Worm (Caenorhabditis elegans) whole organism, L1 larva: ENCODE data around the gene nhr-46.

Experiments used
- C16A3.4 ChIP-seq: fragments of 150-350 bp; optimal IDR thresholded peaks from 2 replicates; lab custom pipeline; 2014; ENCODE audit warnings: missing biosample characterization, missing genetic modification characterization
- C34B4.2 ChIP-seq: sonication (generic microtip); optimal IDR thresholded peaks from 2 replicates; lab custom pipeline; 2017; ENCODE audit warnings: mild to moderate bottlenecking, missing genetic modification characterization, missing compliant biosample characterization
- F16B12.6 ChIP-seq: fragments of 150-350 bp; optimal IDR thresholded peaks from 2 replicates; lab custom pipeline; 2014; ENCODE audit warnings: missing biosample characterization, missing genetic modification characterization
- aha-1 ChIP-seq: fragments of 150-350 bp; optimal IDR thresholded peaks from 2 replicates; lab custom pipeline; 2014; ENCODE audit warnings: missing biosample characterization, missing genetic modification characterization
- alr-1 ChIP-seq: fragments of 200-800 bp; sonication (Bioruptor generic); optimal IDR thresholded peaks from 2 replicates; lab custom pipeline; 2018; ENCODE audit warnings: borderline replicate concordance, mild to moderate bottlenecking, missing genetic modification characterization, missing compliant biosample characterization
- aly-2 ChIP-seq: fragments of 150-350 bp; optimal IDR thresholded peaks from 2 replicates; lab custom pipeline; 2014; ENCODE audit warnings: missing biosample characterization, missing genetic modification characterization
- ceh-63 ChIP-seq: fragments of 200-800 bp; sonication (Bioruptor generic); optimal IDR thresholded peaks from 2 replicates; lab custom pipeline; 2018; ENCODE audit warnings: mild to moderate bottlenecking, missing genetic modification characterization, missing compliant biosample characterization
- ceh-8 ChIP-seq: fragments of 200-800 bp; sonication (Bioruptor generic); optimal IDR thresholded peaks from 2 replicates; lab custom pipeline; 2018; ENCODE audit warnings: mild to moderate bottlenecking, missing genetic modification characterization, moderate library complexity, missing compliant biosample characterization
- ceh-90 ChIP-seq: sonication (generic microtip); optimal IDR thresholded peaks from 2 replicates; lab custom pipeline; 2016; ENCODE audit warnings: missing genetic modification characterization, missing compliant biosample characterization
- dpl-1 ChIP-seq, 3 experiments: fragments of 150-350 bp in 2 of 3; sonication (generic microtip) in 1 of 3; optimal IDR thresholded peaks; 2 replicates each; lab custom pipeline; 2014 to 2017; ENCODE audit warnings: missing biosample characterization in 3 of 3, missing genetic modification characterization in 3 of 3, missing genetic modification reagents in 3 of 3
- dsc-1 ChIP-seq: sonication (generic microtip); optimal IDR thresholded peaks from 2 replicates; lab custom pipeline; 2016; ENCODE audit warnings: mild to moderate bottlenecking, missing genetic modification characterization, missing compliant biosample characterization
- efl-1 ChIP-seq, 4 experiments: fragments of 150-350 bp; optimal IDR thresholded peaks in 3 of 4; peaks in 1 of 4; 1 replicate in 1 of 4; 2 replicates in 3 of 4; lab custom pipeline; 2014; ENCODE audit warnings: missing biosample characterization in 2 of 4, missing genetic modification characterization in 2 of 4, missing genetic modification reagents in 2 of 4
- elt-2 ChIP-seq: sonication (generic microtip); optimal IDR thresholded peaks from 2 replicates; lab custom pipeline; 2016; ENCODE audit warnings: missing genetic modification characterization, mild to moderate bottlenecking, inconsistent platforms, missing compliant biosample characterization, missing genetic modification reagents
- ets-5 ChIP-seq: fragments of 200-800 bp; sonication (Bioruptor generic); IDR thresholded peaks from 2 replicates; pipeline ENCODE4 v1.3.6; 2022; ENCODE audit warnings: missing genetic modification characterization, missing compliant biosample characterization
- fkh-10 ChIP-seq: sonication (generic microtip); optimal IDR thresholded peaks from 2 replicates; lab custom pipeline; 2017; ENCODE audit warnings: missing biosample characterization, missing genetic modification reagents, missing genetic modification characterization
- fkh-8 ChIP-seq: sonication (generic microtip); optimal IDR thresholded peaks from 2 replicates; lab custom pipeline; 2016; ENCODE audit warnings: mild to moderate bottlenecking, missing genetic modification characterization, missing compliant biosample characterization
- grh-1 ChIP-seq: fragments of 200-800 bp; sonication (Bioruptor generic); IDR thresholded peaks from 2 replicates; pipeline ENCODE4 v1.3.6; 2022; ENCODE audit warnings: missing genetic modification reagents, missing genetic modification characterization, missing compliant biosample characterization
- hlh-4 ChIP-seq: sonication (generic microtip); optimal IDR thresholded peaks from 2 replicates; lab custom pipeline; 2016; ENCODE audit warnings: mild to moderate bottlenecking, missing genetic modification characterization, missing compliant biosample characterization
- hpl-2 ChIP-seq: fragments of 150-350 bp; optimal IDR thresholded peaks from 2 replicates; lab custom pipeline; 2014; ENCODE audit warnings: missing biosample characterization, missing genetic modification reagents, missing genetic modification characterization
- lin-13 ChIP-seq: fragments of 150-350 bp; optimal IDR thresholded peaks from 2 replicates; lab custom pipeline; 2014; ENCODE audit warnings: missing biosample characterization, missing genetic modification reagents, missing genetic modification characterization
- lin-14 ChIP-seq: fragments of 200-800 bp; sonication (Bioruptor generic); optimal IDR thresholded peaks from 2 replicates; lab custom pipeline; 2018; ENCODE audit warnings: mild to moderate bottlenecking, missing genetic modification characterization, moderate library complexity, missing compliant biosample characterization
- lir-3 ChIP-seq: sonication (generic microtip); optimal IDR thresholded peaks from 2 replicates; lab custom pipeline; 2016; ENCODE audit warnings: mild to moderate bottlenecking, missing genetic modification characterization, moderate library complexity, missing compliant biosample characterization; ENCODE audit not compliant: poor library complexity
- lsy-2 ChIP-seq, 2 experiments: fragments of 150-350 bp; optimal IDR thresholded peaks; 2 replicates each; lab custom pipeline; 2014; ENCODE audit warnings: missing biosample characterization in 2 of 2, missing genetic modification characterization in 2 of 2
- mab-9 ChIP-seq: fragments of 200-800 bp; sonication (Bioruptor generic); IDR thresholded peaks from 2 replicates; pipeline ENCODE4 v1.3.6; 2022; ENCODE audit warnings: missing genetic modification reagents, missing genetic modification characterization, missing compliant biosample characterization
- mdl-1 ChIP-seq, 2 experiments: fragments of 150-350 bp; optimal IDR thresholded peaks; 2 replicates each; lab custom pipeline; 2014 to 2017; ENCODE audit warnings: missing biosample characterization in 2 of 2, missing genetic modification characterization in 2 of 2, inconsistent platforms in 1 of 2
- nhr-11 ChIP-seq: fragments of 150-350 bp; optimal IDR thresholded peaks from 2 replicates; lab custom pipeline; 2014; ENCODE audit warnings: missing biosample characterization, missing genetic modification characterization
- nhr-12 ChIP-seq: sonication (generic microtip); optimal IDR thresholded peaks from 2 replicates; lab custom pipeline; 2017; ENCODE audit warnings: missing biosample characterization, missing genetic modification characterization
- nhr-19 ChIP-seq: fragments of 200-800 bp; sonication (Bioruptor generic); conservative IDR thresholded peaks from 2 replicates; pipeline ENCODE4 v1.3.6; 2022; ENCODE audit warnings: missing genetic modification characterization, missing compliant biosample characterization
- nhr-28 ChIP-seq: fragments of 150-350 bp; optimal IDR thresholded peaks from 2 replicates; lab custom pipeline; 2014; ENCODE audit warnings: missing biosample characterization, missing genetic modification characterization
- nhr-47 ChIP-seq: sonication (generic microtip); optimal IDR thresholded peaks from 2 replicates; lab custom pipeline; 2016; ENCODE audit warnings: mild to moderate bottlenecking, missing genetic modification characterization, moderate library complexity, missing compliant biosample characterization
- nhr-71 ChIP-seq: sonication (generic microtip); optimal IDR thresholded peaks from 2 replicates; lab custom pipeline; 2016; ENCODE audit warnings: mild to moderate bottlenecking, missing genetic modification characterization, moderate library complexity, missing compliant biosample characterization
- nhr-76 ChIP-seq: sonication (generic microtip); optimal IDR thresholded peaks from 2 replicates; lab custom pipeline; 2017; ENCODE audit warnings: missing biosample characterization, missing genetic modification characterization
- nhr-85 ChIP-seq: sonication (generic microtip); peaks from one replicate; lab custom pipeline; 2016; ENCODE audit warnings: missing genetic modification characterization, inconsistent platforms, missing compliant biosample characterization
- nhr-90 ChIP-seq: sonication (generic microtip); optimal IDR thresholded peaks from 2 replicates; lab custom pipeline; 2016; ENCODE audit warnings: mild to moderate bottlenecking, missing genetic modification characterization, missing compliant biosample characterization; ENCODE audit not compliant: poor library complexity
- pax-3 ChIP-seq: fragments of 200-800 bp; sonication (Bioruptor generic); optimal IDR thresholded peaks from 2 replicates; lab custom pipeline; 2018; ENCODE audit warnings: mild to moderate bottlenecking, missing genetic modification characterization, moderate library complexity, missing compliant biosample characterization
- pqm-1 ChIP-seq: sonication (generic microtip); optimal IDR thresholded peaks from 3 replicates; lab custom pipeline; 2017; ENCODE audit warnings: missing biosample characterization, missing genetic modification characterization
- rnt-1 ChIP-seq: sonication (generic microtip); optimal IDR thresholded peaks from 2 replicates; lab custom pipeline; 2016; ENCODE audit warnings: mild to moderate bottlenecking, missing genetic modification characterization, moderate library complexity, missing compliant biosample characterization
- skn-1 ChIP-seq: fragments of 150-350 bp; optimal IDR thresholded peaks from 2 replicates; lab custom pipeline; 2014; ENCODE audit warnings: missing biosample characterization, missing genetic modification characterization
- snu-23 ChIP-seq: sonication (generic microtip); optimal IDR thresholded peaks from 2 replicates; lab custom pipeline; 2016; ENCODE audit warnings: missing genetic modification characterization, missing compliant biosample characterization
- sup-37 ChIP-seq: fragments of 200-800 bp; sonication (Bioruptor generic); optimal IDR thresholded peaks from 2 replicates; lab custom pipeline; 2018; ENCODE audit warnings: mild to moderate bottlenecking, missing genetic modification characterization, missing compliant biosample characterization
- swsn-7 ChIP-seq: sonication (generic microtip); optimal IDR thresholded peaks from 2 replicates; lab custom pipeline; 2016; ENCODE audit warnings: missing genetic modification characterization, missing compliant biosample characterization
- tbx-2 ChIP-seq: sonication (generic microtip); optimal IDR thresholded peaks from 2 replicates; lab custom pipeline; 2016; ENCODE audit warnings: missing genetic modification characterization, missing compliant biosample characterization
- tlp-1 ChIP-seq: fragments of 150-350 bp; optimal IDR thresholded peaks from 2 replicates; lab custom pipeline; 2014; ENCODE audit warnings: missing biosample characterization, missing genetic modification characterization
- unc-30 ChIP-seq: sonication (generic microtip); optimal IDR thresholded peaks from 2 replicates; lab custom pipeline; 2017; ENCODE audit warnings: missing biosample characterization, missing genetic modification characterization
- vab-15 ChIP-seq: sonication (generic microtip); optimal IDR thresholded peaks from 2 replicates; lab custom pipeline; 2017; ENCODE audit warnings: missing genotype, mild to moderate bottlenecking, missing genetic modification characterization, missing compliant biosample characterization
- zag-1 ChIP-seq: fragments of 150-350 bp; optimal IDR thresholded peaks from 2 replicates; lab custom pipeline; 2014; ENCODE audit warnings: missing biosample characterization, missing genetic modification characterization
- ztf-4 ChIP-seq: fragments of 150-350 bp; optimal IDR thresholded peaks from 2 replicates; lab custom pipeline; 2014; ENCODE audit warnings: missing biosample characterization, missing genetic modification characterization

The nhr-46 gene

DNA sequence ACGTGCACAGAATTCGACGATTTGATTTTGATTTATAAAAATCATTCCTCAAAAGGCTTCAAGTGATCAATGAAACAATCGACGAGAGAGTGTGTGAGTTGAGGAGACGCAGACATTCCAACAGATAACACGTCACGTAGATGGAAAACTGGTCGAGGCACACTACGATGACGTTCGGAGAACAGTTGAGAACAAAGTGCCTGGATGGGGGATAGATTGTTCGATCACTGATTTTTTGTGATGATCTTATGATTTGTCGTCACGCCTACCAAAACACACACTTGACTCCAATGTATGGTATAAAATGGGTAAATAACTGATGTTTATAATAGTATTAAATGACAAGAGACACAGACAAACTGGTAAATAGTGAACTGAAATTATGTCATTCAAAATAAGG is 20.7 kb upstream of the nhr-46 start (continued):
- TF ChIP-seq ztf-4 (tag; lab: Kevin White, UChicago) (no peak), ets-5 (GFP tag; lab: Robert Waterston, UW) (no peak), nhr-19 (GFP tag; lab: Robert Waterston, UW) (peak; percentile 69), nhr-76 (tag; lab: Kevin White, UChicago) (no peak), ceh-8 (GFP tag; lab: Kevin White, UChicago) (no peak), aly-2 (tag; lab: Kevin White, UChicago) (no peak), grh-1 (peak; percentile 69)

DNA sequence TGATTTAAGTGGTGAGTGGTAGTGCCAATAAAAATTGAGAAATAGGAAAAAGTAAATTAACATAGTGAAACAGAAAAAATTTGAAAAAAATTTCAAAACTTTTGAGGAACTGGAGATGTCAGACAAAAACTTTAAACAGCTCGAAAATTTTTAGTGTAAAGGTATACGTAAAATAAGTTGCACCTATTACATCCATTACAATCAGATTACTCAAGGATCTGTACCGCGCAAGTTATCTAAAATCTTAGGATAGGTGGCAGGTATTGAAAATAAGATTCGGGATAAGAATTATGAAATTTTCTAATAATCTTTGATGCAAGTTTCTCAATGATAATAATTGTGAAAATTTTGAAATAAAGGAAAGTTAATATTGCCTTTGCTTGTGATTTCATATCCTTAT is 9.1 kb upstream of the nhr-46 start:
- no peak for TF ChIP-seq lsy-2 (tag; optimal IDR thresholded peaks at IDR 0.05; lab: Kevin White, UChicago)
- TF ChIP-seq efl-1 (optimal IDR thresholded peaks at IDR 0.05; lab: Kevin White, UChicago): no peak
- peak in 1 of 2 experiments; percentile 88 for TF ChIP-seq efl-1 (GFP tag; optimal IDR thresholded peaks at IDR 0.05 in 1 of 2; lab: Kevin White, UChicago)
- no peak for TF ChIP-seq aha-1
- TF ChIP-seq, all 84 proteins: peak for 1

ce11 chrIV:5765652-5766051 is 8.0 kb upstream of the nhr-46 start:
- TF ChIP-seq C16A3.4 (tag; lab: Kevin White, UChicago): no peak
- TF ChIP-seq lsy-2 (tag; optimal IDR thresholded peaks at IDR 0.05; lab: Kevin White, UChicago): peak in 1 of 2 experiments; percentile 30
- no peak for TF ChIP-seq sup-37 (GFP tag; lab: Kevin White, UChicago)
- TF ChIP-seq ets-5 (GFP tag; lab: Robert Waterston, UW): no peak
- no peak for TF ChIP-seq vab-15 (tag; lab: Kevin White, UChicago)
- no peak for TF ChIP-seq fkh-8
- TF ChIP-seq hpl-2: no peak
- TF ChIP-seq aly-2 (tag; lab: Kevin White, UChicago): no peak
- TF ChIP-seq hlh-4 (tag; lab: Kevin White, UChicago): no peak
- TF ChIP-seq ceh-90 (tag; lab: Kevin White, UChicago): no peak
- TF ChIP-seq nhr-85 (tag; lab: Kevin White, UChicago): peak; percentile 92
- TF ChIP-seq mab-9 (GFP tag; lab: Robert Waterston, UW): no peak
- TF ChIP-seq ceh-63 (GFP tag; lab: Kevin White, UChicago): no peak
- TF ChIP-seq swsn-7 (tag; lab: Kevin White, UChicago): no peak
- TF ChIP-seq snu-23: peak; percentile 66
- no peak for TF ChIP-seq nhr-11 (tag; lab: Kevin White, UChicago)
- TF ChIP-seq unc-30 (tag; lab: Kevin White, UChicago): no peak
- TF ChIP-seq skn-1 (tag; lab: Kevin White, UChicago): no peak
- TF ChIP-seq rnt-1 (tag; lab: Kevin White, UChicago): no peak
- peak; percentile 71 for TF ChIP-seq nhr-71
- no peak for TF ChIP-seq lir-3
- no peak for TF ChIP-seq fkh-10
- TF ChIP-seq tlp-1 (tag; lab: Kevin White, UChicago): no peak
- no peak for TF ChIP-seq alr-1 (tag; lab: Kevin White, UChicago)
- no peak for TF ChIP-seq nhr-12
- TF ChIP-seq pqm-1 (tag; lab: Kevin White, UChicago): no peak
- TF ChIP-seq nhr-47: peak; percentile 19
- TF ChIP-seq zag-1 (tag; lab: Kevin White, UChicago): no peak
- TF ChIP-seq dpl-1 (GFP tag; optimal IDR thresholded peaks at IDR 0.05; lab: Kevin White, UChicago): peak in 2 of 3 experiments; percentile 20
- no peak for TF ChIP-seq F16B12.6 (tag; lab: Kevin White, UChicago)
- peak; percentile 28 for TF ChIP-seq tbx-2 (tag; lab: Kevin White, UChicago)
- peak; percentile 36 for TF ChIP-seq nhr-19 (GFP tag; lab: Robert Waterston, UW)
- no peak for TF ChIP-seq C34B4.2 (tag; lab: Kevin White, UChicago)
- peak in 1 of 2 experiments; percentile 40 for TF ChIP-seq mdl-1 (tag; optimal IDR thresholded peaks at IDR 0.05; lab: Kevin White, UChicago)
- TF ChIP-seq lin-13: no peak
- no peak for TF ChIP-seq elt-2 (tag; lab: Kevin White, UChicago)
- TF ChIP-seq ceh-8 (GFP tag; lab: Kevin White, UChicago): no peak
- TF ChIP-seq nhr-28 (tag; lab: Kevin White, UChicago): no peak
- TF ChIP-seq efl-1 (optimal IDR thresholded peaks at IDR 0.05; lab: Kevin White, UChicago): peak in 1 of 2 experiments; percentile 9
- TF ChIP-seq efl-1 (GFP tag; optimal IDR thresholded peaks at IDR 0.05 in 1 of 2; lab: Kevin White, UChicago): no peak
- TF ChIP-seq pax-3 (tag; lab: Kevin White, UChicago): no peak
- TF ChIP-seq nhr-90: peak; percentile 31
- TF ChIP-seq aha-1: no peak
- TF ChIP-seq lin-14: peak; percentile 79
- TF ChIP-seq dsc-1 (tag; lab: Kevin White, UChicago): no peak
